Worm (Caenorhabditis elegans) whole organism, L2 larva: ENCODE data around the gene F31D5.6.
A peak's percentile ranks its signal among the peaks of the same experiment; 100 is the strongest.

ENCODE experiments used
- F13H6.1 ChIP-seq: sonication (generic microtip); optimal IDR thresholded peaks from 2 replicates; lab custom pipeline; 2016; ENCODE audit warnings: missing genetic modification characterization, missing compliant biosample characterization
- alr-1 ChIP-seq: fragments of 150-350 bp; optimal IDR thresholded peaks from 2 replicates; lab custom pipeline; 2014; ENCODE audit warnings: missing biosample characterization, missing genetic modification characterization
- aly-2 ChIP-seq: fragments of 150-350 bp; optimal IDR thresholded peaks from 2 replicates; lab custom pipeline; 2014; ENCODE audit warnings: missing biosample characterization, missing genetic modification characterization
- ceh-16 ChIP-seq: fragments of 150-350 bp; optimal IDR thresholded peaks from 2 replicates; lab custom pipeline; 2014; ENCODE audit warnings: missing biosample characterization, missing genetic modification characterization
- elt-3 ChIP-seq: sonication (generic microtip); optimal IDR thresholded peaks from 2 replicates; lab custom pipeline; 2017; ENCODE audit warnings: missing biosample characterization, missing genetic modification characterization
- lin-13 ChIP-seq: fragments of 150-350 bp; optimal IDR thresholded peaks from 2 replicates; lab custom pipeline; 2014; ENCODE audit warnings: missing biosample characterization, missing genetic modification reagents, missing genetic modification characterization
- nhr-12 ChIP-seq: fragments of 150-350 bp; optimal IDR thresholded peaks from 2 replicates; lab custom pipeline; 2014; ENCODE audit warnings: missing biosample characterization, missing genetic modification characterization
- snpc-4 ChIP-seq: fragments of 150-350 bp; optimal IDR thresholded peaks from 2 replicates; lab custom pipeline; 2014; ENCODE audit warnings: missing biosample characterization, missing genetic modification characterization
- unc-62 ChIP-seq: fragments of 150-350 bp; optimal IDR thresholded peaks from 2 replicates; lab custom pipeline; 2014; ENCODE audit warnings: missing biosample characterization, missing genetic modification reagents, missing genetic modification characterization
- ztf-11 ChIP-seq: sonication (generic microtip); optimal IDR thresholded peaks from 2 replicates; lab custom pipeline; 2017; ENCODE audit warnings: missing biosample characterization, missing genetic modification characterization

ce11 chrII:4237701-4238214, 28.3 kb downstream of the F31D5.6 start, which contains the start of the genes fbxc-44 and C16A11.2:
- TF ChIP-seq ztf-11 (tag; lab: Kevin White, UChicago) (no peak), alr-1 (no peak), F13H6.1 (tag; lab: Kevin White, UChicago) (peak; percentile 22), aly-2 (no peak), elt-3 (tag; lab: Kevin White, UChicago) (no peak), snpc-4 (tag; lab: Kevin White, UChicago) (no peak), nhr-12 (no peak), unc-62 (GFP tag; lab: Kevin White, UChicago) (no peak), ceh-16 (tag; lab: Kevin White, UChicago) (no peak), lin-13 (no peak)
